Worm (Caenorhabditis elegans): Measurements from ENCODE around the gene pkd-2.

The pkd-2 gene

DNA sequence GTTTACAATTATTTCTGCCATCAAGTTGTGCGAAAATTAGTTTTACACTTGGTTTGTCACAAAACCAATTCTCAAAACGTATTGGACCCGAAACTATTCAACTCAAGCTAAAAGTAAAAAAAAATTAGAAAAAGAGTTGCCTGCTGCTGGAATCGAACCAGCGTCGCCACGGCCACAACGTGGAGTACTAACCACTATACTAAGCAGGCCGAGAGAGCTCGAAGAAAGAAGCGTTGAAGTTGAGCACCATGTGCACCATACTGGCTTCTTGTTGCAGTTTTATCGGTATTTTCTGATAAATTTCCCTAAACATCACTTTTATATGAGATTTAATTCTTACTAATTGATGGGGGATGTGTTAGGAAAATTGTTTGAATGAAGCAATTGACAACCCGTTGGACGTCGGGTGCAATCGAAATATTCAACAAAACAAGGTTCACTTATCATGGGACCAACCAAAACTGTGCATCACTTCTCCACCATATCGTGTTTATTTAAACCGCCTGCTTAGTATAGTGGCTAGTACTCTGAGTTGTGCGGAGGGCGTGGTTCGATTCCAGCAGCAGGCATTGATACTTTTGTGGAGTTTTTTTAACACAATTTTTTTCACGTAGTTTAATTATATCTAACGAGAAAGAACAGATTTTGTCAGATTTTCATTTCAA, 47.1 kb downstream of the pkd-2 start:
- TF ChIP-seq unc-62 (GFP tag; optimal IDR thresholded peaks at IDR 0.05) = no peak

DNA sequence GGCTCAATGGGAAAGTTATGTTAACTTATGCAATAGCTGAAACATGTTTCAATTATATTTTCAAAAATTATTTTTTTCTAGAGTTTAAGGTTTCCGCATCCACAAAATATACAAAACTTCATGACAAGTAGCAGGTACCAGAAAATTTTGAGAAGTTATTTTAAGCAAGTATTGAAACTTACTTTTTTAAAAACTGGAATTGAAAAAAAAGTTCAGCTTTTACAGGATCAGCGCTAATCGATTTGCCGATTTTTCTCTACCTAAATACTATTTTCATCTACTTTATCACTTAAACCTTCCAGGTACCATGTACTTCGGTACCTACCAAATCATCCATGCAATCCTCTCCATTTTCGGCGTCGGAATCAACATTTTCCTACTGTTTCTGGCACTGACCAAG, 55.2 kb downstream of the pkd-2 start, which contains the start of gene srd-23:
TSS of gene srd-23 (plus strand) at position 301 of the 400 bp plus-strand sequence.
- TF ChIP-seq unc-62 (GFP tag; optimal IDR thresholded peaks at IDR 0.05) = no peak
